Worm (Caenorhabditis elegans): ENCODE results near the gene alp-1.

DNA sequence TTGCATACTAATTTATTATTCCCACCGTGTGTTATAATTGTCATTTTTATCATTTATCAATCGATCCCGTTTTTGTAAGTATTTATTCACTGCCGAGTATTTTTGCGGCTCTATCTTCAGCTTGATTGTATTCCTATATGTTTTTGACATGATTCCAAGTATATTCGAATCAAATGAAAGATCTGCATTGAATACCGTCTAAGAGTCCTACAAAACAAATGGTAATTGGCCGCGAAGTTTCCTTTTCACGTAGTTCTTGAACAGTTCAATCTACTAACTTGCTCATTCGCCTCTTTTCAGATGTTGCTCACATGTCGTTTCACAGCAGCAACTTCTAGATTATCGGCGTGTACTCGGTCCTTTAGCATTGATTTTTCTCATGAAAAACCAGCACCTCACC lies 40.3 kb downstream of the alp-1 start, which contains the start of gene C27B7.2:
- TF ChIP-seq ztf-11 (tag; optimal IDR thresholded peaks at IDR 0.05) (no peak), lin-13 (tag; optimal IDR thresholded peaks at IDR 0.05) (no peak), ces-1 (GFP tag; optimal IDR thresholded peaks at IDR 0.05) (no peak), unc-39 (tag; optimal IDR thresholded peaks at IDR 0.05) (no peak), pha-4 (tag; optimal IDR thresholded peaks at IDR 0.05) (no peak), mls-2 (tag; optimal IDR thresholded peaks at IDR 0.05) (no peak), elt-3 (tag; optimal IDR thresholded peaks at IDR 0.05) (no peak), unc-62 (GFP tag; optimal IDR thresholded peaks at IDR 0.05) (no peak), nhr-12 (tag; optimal IDR thresholded peaks at IDR 0.05) (no peak), snpc-4 (tag; optimal IDR thresholded peaks at IDR 0.05) (no peak), nhr-237 (tag; optimal IDR thresholded peaks at IDR 0.05) (no peak), nhr-28 (tag; optimal IDR thresholded peaks at IDR 0.05) (no peak), mep-1 (tag; optimal IDR thresholded peaks at IDR 0.05) (no peak)
